Worm (Caenorhabditis elegans) whole organism, L1 larva: ENCODE results near the gene F09E5.16.

Source experiments
- C16A3.4 ChIP-seq: fragments of 150-350 bp; optimal IDR thresholded peaks from 2 replicates; lab custom pipeline; 2014; ENCODE audit warnings: missing biosample characterization, missing genetic modification characterization
- C34B4.2 ChIP-seq: sonication (generic microtip); optimal IDR thresholded peaks from 2 replicates; lab custom pipeline; 2017; ENCODE audit warnings: mild to moderate bottlenecking, missing genetic modification characterization, missing compliant biosample characterization
- alr-1 ChIP-seq: fragments of 200-800 bp; sonication (Bioruptor generic); optimal IDR thresholded peaks from 2 replicates; lab custom pipeline; 2018; ENCODE audit warnings: borderline replicate concordance, mild to moderate bottlenecking, missing genetic modification characterization, missing compliant biosample characterization
- ama-1 ChIP-seq: fragments of 150-350 bp; optimal IDR thresholded peaks from 2 replicates; lab custom pipeline; 2014
- blmp-1 ChIP-seq: fragments of 150-350 bp; optimal IDR thresholded peaks from 2 replicates; lab custom pipeline; 2014; ENCODE audit warnings: missing biosample characterization, missing genetic modification characterization
- ceh-63 ChIP-seq: fragments of 200-800 bp; sonication (Bioruptor generic); optimal IDR thresholded peaks from 2 replicates; lab custom pipeline; 2018; ENCODE audit warnings: mild to moderate bottlenecking, missing genetic modification characterization, missing compliant biosample characterization
- ceh-82 ChIP-seq, 3 experiments: fragments of 150-350 bp in 1 of 3; sonication (generic microtip) in 2 of 3; optimal IDR thresholded peaks; 2 replicates each; lab custom pipeline; 2014 to 2017; ENCODE audit warnings: missing biosample characterization in 3 of 3, missing genetic modification characterization in 3 of 3
- ceh-88 ChIP-seq: fragments of 200-800 bp; sonication (Bioruptor generic); IDR thresholded peaks from 2 replicates; pipeline ENCODE4 v1.3.6; 2022; ENCODE audit warnings: missing genetic modification characterization, missing compliant biosample characterization
- ces-1 ChIP-seq: fragments of 150-350 bp; optimal IDR thresholded peaks from 2 replicates; lab custom pipeline; 2014; ENCODE audit warnings: missing biosample characterization, missing genetic modification reagents, missing genetic modification characterization
- efl-1 ChIP-seq, 4 experiments: fragments of 150-350 bp; optimal IDR thresholded peaks in 3 of 4; peaks in 1 of 4; 1 replicate in 1 of 4; 2 replicates in 3 of 4; lab custom pipeline; 2014; ENCODE audit warnings: missing biosample characterization in 2 of 4, missing genetic modification characterization in 2 of 4, missing genetic modification reagents in 2 of 4
- egl-27 ChIP-seq, 2 experiments: fragments of 150-350 bp in 1 of 2; sonication (generic microtip); optimal IDR thresholded peaks; 3 replicates each; lab custom pipeline; 2017 to 2018; ENCODE audit warnings: missing biosample characterization in 2 of 2, missing genetic modification characterization in 2 of 2, missing genetic modification reagents in 2 of 2
- elt-3 ChIP-seq, 6 experiments: fragments of 150-350 bp in 1 of 6; sonication (generic microtip); optimal IDR thresholded peaks; 2 replicates each; lab custom pipeline; 2017 to 2018; ENCODE audit warnings: missing biosample characterization in 6 of 6, missing genetic modification characterization in 6 of 6, inconsistent platforms in 1 of 6
- fkh-8 ChIP-seq: sonication (generic microtip); optimal IDR thresholded peaks from 2 replicates; lab custom pipeline; 2016; ENCODE audit warnings: mild to moderate bottlenecking, missing genetic modification characterization, missing compliant biosample characterization
- fos-1 ChIP-seq: fragments of 150-350 bp; optimal IDR thresholded peaks from 2 replicates; lab custom pipeline; 2014; ENCODE audit warnings: missing biosample characterization, missing genetic modification characterization
- grh-1 ChIP-seq: fragments of 200-800 bp; sonication (Bioruptor generic); IDR thresholded peaks from 2 replicates; pipeline ENCODE4 v1.3.6; 2022; ENCODE audit warnings: missing genetic modification reagents, missing genetic modification characterization, missing compliant biosample characterization
- hlh-17 ChIP-seq: fragments of 200-800 bp; sonication (Bioruptor generic); optimal IDR thresholded peaks from 2 replicates; lab custom pipeline; 2018; ENCODE audit warnings: missing genetic modification characterization, mild to moderate bottlenecking, missing compliant biosample characterization, moderate library complexity, borderline replicate concordance
- hlh-4 ChIP-seq: sonication (generic microtip); optimal IDR thresholded peaks from 2 replicates; lab custom pipeline; 2016; ENCODE audit warnings: mild to moderate bottlenecking, missing genetic modification characterization, missing compliant biosample characterization
- hpl-2 ChIP-seq: fragments of 150-350 bp; optimal IDR thresholded peaks from 2 replicates; lab custom pipeline; 2014; ENCODE audit warnings: missing biosample characterization, missing genetic modification reagents, missing genetic modification characterization
- isw-1 ChIP-seq: fragments of 200-800 bp; sonication (Bioruptor generic); IDR thresholded peaks from 2 replicates; pipeline ENCODE4 v1.3.6; 2022; ENCODE audit warnings: missing genetic modification characterization, missing compliant biosample characterization
- jun-1 ChIP-seq: fragments of 150-350 bp; optimal IDR thresholded peaks from 2 replicates; lab custom pipeline; 2014; ENCODE audit warnings: missing biosample characterization, missing genetic modification reagents, missing genetic modification characterization
- lin-13 ChIP-seq: fragments of 150-350 bp; optimal IDR thresholded peaks from 2 replicates; lab custom pipeline; 2014; ENCODE audit warnings: missing biosample characterization, missing genetic modification reagents, missing genetic modification characterization
- lin-35 ChIP-seq, 2 experiments: fragments of 150-350 bp; optimal IDR thresholded peaks; 2 replicates each; lab custom pipeline; 2014; ENCODE audit warnings: missing biosample characterization in 2 of 2, missing genetic modification characterization in 2 of 2, missing genetic modification reagents in 2 of 2
- lin-39 ChIP-seq: fragments of 150-350 bp; optimal IDR thresholded peaks from 2 replicates; lab custom pipeline; 2014; ENCODE audit warnings: missing biosample characterization, missing genetic modification reagents, missing genetic modification characterization
- lsy-2 ChIP-seq, 2 experiments: fragments of 150-350 bp; optimal IDR thresholded peaks; 2 replicates each; lab custom pipeline; 2014; ENCODE audit warnings: missing biosample characterization in 2 of 2, missing genetic modification characterization in 2 of 2
- mab-9 ChIP-seq: fragments of 200-800 bp; sonication (Bioruptor generic); IDR thresholded peaks from 2 replicates; pipeline ENCODE4 v1.3.6; 2022; ENCODE audit warnings: missing genetic modification reagents, missing genetic modification characterization, missing compliant biosample characterization
- mdl-1 ChIP-seq, 2 experiments: fragments of 150-350 bp; optimal IDR thresholded peaks; 2 replicates each; lab custom pipeline; 2014 to 2017; ENCODE audit warnings: missing biosample characterization in 2 of 2, missing genetic modification characterization in 2 of 2, inconsistent platforms in 1 of 2
- mef-2 ChIP-seq: fragments of 150-350 bp; optimal IDR thresholded peaks from 2 replicates; lab custom pipeline; 2014; ENCODE audit warnings: missing biosample characterization, missing genetic modification characterization
- mep-1 ChIP-seq: fragments of 150-350 bp; optimal IDR thresholded peaks from 2 replicates; lab custom pipeline; 2014; ENCODE audit warnings: missing biosample characterization, missing genetic modification characterization
- nhr-11 ChIP-seq: fragments of 150-350 bp; optimal IDR thresholded peaks from 2 replicates; lab custom pipeline; 2014; ENCODE audit warnings: missing biosample characterization, missing genetic modification characterization
- nhr-12 ChIP-seq: sonication (generic microtip); optimal IDR thresholded peaks from 2 replicates; lab custom pipeline; 2017; ENCODE audit warnings: missing biosample characterization, missing genetic modification characterization
- nhr-20 ChIP-seq: sonication (generic microtip); optimal IDR thresholded peaks from 2 replicates; lab custom pipeline; 2016; ENCODE audit warnings: mild to moderate bottlenecking, missing genetic modification characterization, missing compliant biosample characterization
- nhr-237 ChIP-seq: fragments of 150-350 bp; optimal IDR thresholded peaks from 2 replicates; lab custom pipeline; 2014; ENCODE audit warnings: missing biosample characterization, missing genetic modification characterization
- nhr-28 ChIP-seq: fragments of 150-350 bp; optimal IDR thresholded peaks from 2 replicates; lab custom pipeline; 2014; ENCODE audit warnings: missing biosample characterization, missing genetic modification characterization
- nhr-85 ChIP-seq: sonication (generic microtip); peaks from one replicate; lab custom pipeline; 2016; ENCODE audit warnings: missing genetic modification characterization, inconsistent platforms, missing compliant biosample characterization
- nhr-90 ChIP-seq: sonication (generic microtip); optimal IDR thresholded peaks from 2 replicates; lab custom pipeline; 2016; ENCODE audit warnings: mild to moderate bottlenecking, missing genetic modification characterization, missing compliant biosample characterization; ENCODE audit not compliant: poor library complexity
- pag-3 ChIP-seq: sonication (generic microtip); optimal IDR thresholded peaks from 2 replicates; lab custom pipeline; 2017; ENCODE audit warnings: missing genetic modification characterization, mild to moderate bottlenecking, missing compliant biosample characterization, antibody characterized with exemption, borderline replicate concordance; ENCODE audit not compliant: insufficient read depth
- pax-3 ChIP-seq: fragments of 200-800 bp; sonication (Bioruptor generic); optimal IDR thresholded peaks from 2 replicates; lab custom pipeline; 2018; ENCODE audit warnings: mild to moderate bottlenecking, missing genetic modification characterization, moderate library complexity, missing compliant biosample characterization
- rnt-1 ChIP-seq: sonication (generic microtip); optimal IDR thresholded peaks from 2 replicates; lab custom pipeline; 2016; ENCODE audit warnings: mild to moderate bottlenecking, missing genetic modification characterization, moderate library complexity, missing compliant biosample characterization
- snpc-4 ChIP-seq: fragments of 150-350 bp; optimal IDR thresholded peaks from 2 replicates; lab custom pipeline; 2014; ENCODE audit warnings: missing biosample characterization, missing genetic modification characterization
- tbx-2 ChIP-seq: sonication (generic microtip); optimal IDR thresholded peaks from 2 replicates; lab custom pipeline; 2016; ENCODE audit warnings: missing genetic modification characterization, missing compliant biosample characterization
- unc-62 ChIP-seq: fragments of 150-350 bp; optimal IDR thresholded peaks from 2 replicates; lab custom pipeline; 2014; ENCODE audit warnings: missing biosample characterization, missing genetic modification reagents, missing genetic modification characterization
- unc-86 ChIP-seq: sonication (generic microtip); optimal IDR thresholded peaks from 2 replicates; lab custom pipeline; 2016; ENCODE audit warnings: missing genetic modification characterization, missing compliant biosample characterization
- vab-15 ChIP-seq: sonication (generic microtip); optimal IDR thresholded peaks from 2 replicates; lab custom pipeline; 2017; ENCODE audit warnings: missing genotype, mild to moderate bottlenecking, missing genetic modification characterization, missing compliant biosample characterization
- xbp-1 ChIP-seq: sonication (generic microtip); optimal IDR thresholded peaks from 2 replicates; lab custom pipeline; 2016; ENCODE audit warnings: missing genetic modification characterization, missing compliant biosample characterization
- zag-1 ChIP-seq: fragments of 150-350 bp; optimal IDR thresholded peaks from 2 replicates; lab custom pipeline; 2014; ENCODE audit warnings: missing biosample characterization, missing genetic modification characterization
- zip-4 ChIP-seq: fragments of 200-800 bp; sonication (Bioruptor generic); optimal IDR thresholded peaks from 2 replicates; lab custom pipeline; 2018; ENCODE audit warnings: mild to moderate bottlenecking, missing genetic modification characterization, moderate library complexity, missing compliant biosample characterization
- ztf-4 ChIP-seq: fragments of 150-350 bp; optimal IDR thresholded peaks from 2 replicates; lab custom pipeline; 2014; ENCODE audit warnings: missing biosample characterization, missing genetic modification characterization

Gene F09E5.16

DNA sequence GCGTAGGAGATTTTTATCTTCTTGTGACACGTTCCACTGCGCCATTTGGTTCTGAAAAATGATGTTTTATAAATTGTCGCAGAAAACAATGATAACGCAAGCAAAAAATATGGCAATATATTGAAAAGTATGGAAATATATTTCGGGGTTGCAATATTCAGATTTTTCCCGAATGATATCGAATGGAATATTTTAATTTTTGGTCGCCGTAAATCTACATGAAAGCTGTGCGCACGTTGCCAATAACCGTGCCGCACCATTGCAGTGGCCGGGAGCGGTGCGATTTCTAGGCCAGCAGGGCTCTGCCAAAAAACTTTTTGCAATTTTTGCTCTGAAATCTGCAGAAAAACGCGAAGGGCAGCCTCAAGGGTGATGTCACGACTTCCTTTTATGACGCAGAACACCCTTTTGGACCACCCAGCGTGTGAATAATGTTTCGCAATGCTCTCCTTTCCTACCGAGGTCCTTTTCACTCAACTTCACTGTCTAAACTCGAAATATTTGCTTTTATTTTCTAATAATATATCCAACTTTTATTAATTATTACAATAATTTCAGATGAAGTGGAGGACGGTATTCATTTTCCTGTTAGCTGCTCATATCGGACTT is 7.3 kb downstream of the F09E5.16 start, which contains the start of the genes F09E5.11 and bmy-1 (continued):
- TF ChIP-seq jun-1 (tag; lab: Kevin White, UChicago) (peak; percentile 69), nhr-28 (no peak), rnt-1 (peak; percentile 99), unc-62 (no peak), ceh-82 (tag; optimal IDR thresholded peaks at IDR 0.05; lab: Kevin White, UChicago) (peak; percentile 81 to 84 (median 82)), isw-1 (GFP tag; lab: Robert Waterston, UW) (peak; percentile 87), pax-3 (tag; lab: Kevin White, UChicago) (peak; percentile 84), zip-4 (GFP tag; lab: Kevin White, UChicago) (peak; percentile 46), mep-1 (tag; lab: Kevin White, UChicago) (peak; percentile 71), C34B4.2 (tag; lab: Kevin White, UChicago) (no peak), fkh-8 (tag; lab: Kevin White, UChicago) (peak; percentile 92), nhr-12 (no peak), snpc-4 (tag; lab: Kevin White, UChicago) (peak; percentile 60), tbx-2 (peak; percentile 91), grh-1 (GFP tag; lab: Robert Waterston, UW) (peak; percentile 66), elt-3 (tag; optimal IDR thresholded peaks at IDR 0.05; lab: Kevin White, UChicago) (peak in 2 of 6 experiments; percentile 16 to 29), blmp-1 (tag; lab: Kevin White, UChicago) (peak; percentile 1), lin-35 (GFP tag; optimal IDR thresholded peaks at IDR 0.05; lab: Kevin White, UChicago) (peak; percentile 74 to 79), zag-1 (no peak), ama-1 (lab: Kevin White, UChicago) (no peak), egl-27 (tag; optimal IDR thresholded peaks at IDR 0.05; lab: Kevin White, UChicago) (no peak), mef-2 (tag; lab: Kevin White, UChicago) (no peak), mdl-1 (tag; optimal IDR thresholded peaks at IDR 0.05; lab: Kevin White, UChicago) (peak in 1 of 2 experiments; percentile 26), ztf-4 (no peak), hlh-4 (tag; lab: Kevin White, UChicago) (no peak), mab-9 (GFP tag; lab: Robert Waterston, UW) (peak; percentile 53), C16A3.4 (tag; lab: Kevin White, UChicago) (peak; percentile 89), nhr-85 (tag; lab: Kevin White, UChicago) (peak; percentile 91), lin-39 (peak; percentile 55), lin-13 (peak; percentile 86), nhr-11 (tag; lab: Kevin White, UChicago) (peak; percentile 16), unc-86 (tag; lab: Kevin White, UChicago) (peak; percentile 85), nhr-20 (tag; lab: Kevin White, UChicago) (peak; percentile 86), nhr-90 (tag; lab: Kevin White, UChicago) (peak; percentile 82), vab-15 (tag; lab: Kevin White, UChicago) (peak; percentile 18), alr-1 (tag; lab: Kevin White, UChicago) (no peak), nhr-237 (tag; lab: Kevin White, UChicago) (no peak), hpl-2 (GFP tag; lab: Kevin White, UChicago) (no peak), efl-1 (optimal IDR thresholded peaks at IDR 0.05; lab: Kevin White, UChicago) (peak; percentile 81), efl-1 (GFP tag; optimal IDR thresholded peaks at IDR 0.05 in 1 of 2; lab: Kevin White, UChicago) (peak; percentile 73 to 98), lsy-2 (tag; optimal IDR thresholded peaks at IDR 0.05; lab: Kevin White, UChicago) (peak; percentile 80 to 81), hlh-17 (no peak), ces-1 (no peak), pag-3 (tag; lab: Kevin White, UChicago) (no peak), ceh-63 (GFP tag; lab: Kevin White, UChicago) (no peak), xbp-1 (peak; percentile 85), ceh-88 (GFP tag; lab: Robert Waterston, UW) (peak; percentile 63; the same call in 1 of the 2 replicates), fos-1 (tag; lab: Kevin White, UChicago) (peak; percentile 45)
